Fruit fly (Drosophila melanogaster) whole organism, embryonic: ENCODE data around the gene CG9107.

Experiments
- Blimp-1 ChIP-seq: fragments of 200-800 bp; sonication (Bioruptor generic); optimal IDR thresholded peaks from 3 replicates; lab custom pipeline; 2018; ENCODE audit warnings: missing biosample characterization, missing genetic modification characterization, mild to moderate bottlenecking, moderate library complexity, missing genetic modification reagents
- CG10267 ChIP-seq: fragments of 200-800 bp; sonication (Bioruptor generic); optimal IDR thresholded peaks from 2 replicates; lab custom pipeline; 2018; ENCODE audit warnings: missing biosample characterization, mild to moderate bottlenecking, missing genetic modification characterization, moderate library complexity
- CG12155 ChIP-seq: fragments of 200-800 bp; sonication (Bioruptor generic); optimal IDR thresholded peaks from 3 replicates; lab custom pipeline; 2016; ENCODE audit warnings: missing biosample characterization, missing genetic modification characterization
- CG12236 ChIP-seq: fragments of 200-800 bp; sonication (Bioruptor generic); optimal IDR thresholded peaks from 2 replicates; lab custom pipeline; 2016; ENCODE audit warnings: missing biosample characterization, missing genetic modification characterization
- CG12744 ChIP-seq: fragments of 200-800 bp; sonication (Bioruptor generic); optimal IDR thresholded peaks from 2 replicates; lab custom pipeline; 2016; ENCODE audit warnings: missing biosample characterization, missing genetic modification characterization
- CG13424 ChIP-seq: fragments of 200-800 bp; sonication (Bioruptor generic); optimal IDR thresholded peaks from 2 replicates; lab custom pipeline; 2019; ENCODE audit warnings: missing biosample characterization, mild to moderate bottlenecking, missing genetic modification characterization, moderate library complexity
- CG15514 ChIP-seq: fragments of 200-800 bp; sonication (Bioruptor generic); optimal IDR thresholded peaks from 3 replicates; lab custom pipeline; 2017; ENCODE audit warnings: missing biosample characterization, missing genetic modification characterization, mild to moderate bottlenecking, moderate library complexity, missing genetic modification reagents
- CG17829 ChIP-seq: fragments of 200-800 bp; optimal IDR thresholded peaks from 2 replicates; lab custom pipeline; 2019; ENCODE audit warnings: missing biosample characterization, mild to moderate bottlenecking, missing genetic modification characterization, moderate library complexity
- CG18599 ChIP-seq: fragments of 200-800 bp; sonication (Bioruptor generic); optimal IDR thresholded peaks from 3 replicates; lab custom pipeline; 2017; ENCODE audit warnings: missing biosample characterization, missing genetic modification characterization, mild to moderate bottlenecking, moderate library complexity, missing genetic modification reagents
- CG2202 ChIP-seq: fragments of 200-800 bp; sonication (Bioruptor generic); optimal IDR thresholded peaks from 2 replicates; lab custom pipeline; 2018; ENCODE audit warnings: missing biosample characterization, mild to moderate bottlenecking, missing genetic modification characterization
- CG2889 ChIP-seq: fragments of 200-800 bp; sonication (Bioruptor generic); IDR thresholded peaks from 3 replicates; pipeline ENCODE4 v1.3.6; 2022; ENCODE audit warnings: missing biosample characterization, missing genetic modification characterization
- CG30403 ChIP-seq: fragments of 200-800 bp; sonication (Bioruptor generic); optimal IDR thresholded peaks from 3 replicates; lab custom pipeline; 2016; ENCODE audit warnings: missing biosample characterization, missing genetic modification characterization
- CG34376 ChIP-seq: fragments of 200-800 bp; sonication (Bioruptor generic); optimal IDR thresholded peaks from 2 replicates; lab custom pipeline; 2018; ENCODE audit warnings: missing biosample characterization, mild to moderate bottlenecking, missing genetic modification characterization
- CG42726 ChIP-seq: fragments of 200-800 bp; sonication (Bioruptor generic); IDR thresholded peaks from 2 replicates; pipeline ENCODE4 v1.3.6; 2022; ENCODE audit warnings: missing biosample characterization, missing genetic modification characterization; ENCODE audit not compliant: partially characterized antibody
- CG4820 ChIP-seq: fragments of 200-800 bp; sonication (Bioruptor generic); optimal IDR thresholded peaks from 3 replicates; lab custom pipeline; 2016; ENCODE audit warnings: missing biosample characterization, missing genetic modification characterization
- CG5245 ChIP-seq: fragments of 200-800 bp; sonication (Bioruptor generic); optimal IDR thresholded peaks from 3 replicates; lab custom pipeline; 2016; ENCODE audit warnings: missing biosample characterization, missing genetic modification characterization
- CG9727 ChIP-seq: fragments of 200-800 bp; sonication (Bioruptor generic); optimal IDR thresholded peaks from 3 replicates; lab custom pipeline; 2017; ENCODE audit warnings: missing biosample characterization, mild to moderate bottlenecking, missing genetic modification characterization
- Dad ChIP-seq: fragments of 200-800 bp; sonication (Bioruptor generic); optimal IDR thresholded peaks from 3 replicates; lab custom pipeline; 2016; ENCODE audit warnings: missing biosample characterization, missing genetic modification characterization
- Dll ChIP-seq: fragments of 200-800 bp; sonication (Bioruptor generic); IDR thresholded peaks from 4 replicates; pipeline ENCODE4 v1.3.6; 2022; ENCODE audit warnings: missing biosample characterization, missing genetic modification characterization; ENCODE audit not compliant: partially characterized antibody
- Elba2 ChIP-seq: fragments of 200-800 bp; sonication (Bioruptor generic); optimal IDR thresholded peaks from 3 replicates; lab custom pipeline; 2016; ENCODE audit warnings: missing biosample characterization, missing genetic modification characterization
- HHEX ChIP-seq: fragments of 200-800 bp; sonication (Bioruptor generic); optimal IDR thresholded peaks from 3 replicates; lab custom pipeline; 2017; ENCODE audit warnings: missing biosample characterization, mild to moderate bottlenecking, missing genetic modification characterization, missing genetic modification reagents
- NC2β ChIP-seq: fragments of 200-800 bp; sonication (Bioruptor generic); optimal IDR thresholded peaks from 2 replicates; lab custom pipeline; 2016; ENCODE audit warnings: missing biosample characterization, missing genetic modification characterization
- Spps ChIP-seq: fragments of 200-800 bp; sonication (Bioruptor generic); optimal IDR thresholded peaks from 2 replicates; lab custom pipeline; 2018; ENCODE audit warnings: missing biosample characterization, mild to moderate bottlenecking, missing genetic modification characterization
- Xbp1 ChIP-seq: fragments of 200-800 bp; sonication (Bioruptor generic); optimal IDR thresholded peaks from 3 replicates; lab custom pipeline; 2016; ENCODE audit warnings: missing biosample characterization, mild to moderate bottlenecking, missing genetic modification characterization
- ac ChIP-seq: fragments of 200-800 bp; sonication (Bioruptor generic); optimal IDR thresholded peaks from 3 replicates; lab custom pipeline; 2017; ENCODE audit warnings: missing biosample characterization, mild to moderate bottlenecking, missing genetic modification characterization
- al ChIP-seq: fragments of 200-800 bp; sonication (Bioruptor generic); IDR thresholded peaks from 2 replicates; pipeline ENCODE4 v1.3.6; 2022; ENCODE audit warnings: missing biosample characterization, missing genetic modification characterization
- bowl ChIP-seq: fragments of 200-800 bp; sonication (Bioruptor generic); IDR thresholded peaks from 2 replicates; pipeline ENCODE4 v1.3.6; 2022; ENCODE audit warnings: missing biosample characterization, missing genetic modification characterization
- crp ChIP-seq, 2 experiments: fragments of 200-800 bp; sonication (Bioruptor generic); optimal IDR thresholded peaks; 2 replicates in 1 of 2; 3 replicates in 1 of 2; lab custom pipeline; 2017; ENCODE audit warnings: missing biosample characterization in 2 of 2, missing genetic modification characterization in 2 of 2, mild to moderate bottlenecking in 1 of 2, moderate library complexity in 1 of 2
- ewg ChIP-seq: fragments of 200-800 bp; sonication (Bioruptor generic); optimal IDR thresholded peaks from 3 replicates; lab custom pipeline; 2017; ENCODE audit warnings: mild to moderate bottlenecking, missing biosample characterization, missing genetic modification reagents, missing genetic modification characterization
- fd3F ChIP-seq: fragments of 200-800 bp; sonication (Bioruptor generic); optimal IDR thresholded peaks from 2 replicates; lab custom pipeline; 2018; ENCODE audit warnings: missing biosample characterization, mild to moderate bottlenecking, missing genetic modification characterization, moderate library complexity
- gro ChIP-seq: fragments of 200-800 bp; sonication (Bioruptor generic); optimal IDR thresholded peaks from 2 replicates; lab custom pipeline; 2016; ENCODE audit warnings: missing biosample characterization, missing genetic modification characterization
- kay ChIP-seq: fragments of 200-800 bp; sonication (Bioruptor generic); optimal IDR thresholded peaks from 2 replicates; lab custom pipeline; 2016; ENCODE audit warnings: missing biosample characterization, missing genetic modification characterization
- lbe ChIP-seq: fragments of 200-800 bp; sonication (Bioruptor generic); optimal IDR thresholded peaks from 2 replicates; lab custom pipeline; 2016; ENCODE audit warnings: missing biosample characterization, mild to moderate bottlenecking, missing genetic modification characterization
- maf-S ChIP-seq: fragments of 200-800 bp; sonication (Bioruptor generic); optimal IDR thresholded peaks from 2 replicates; lab custom pipeline; 2016; ENCODE audit warnings: missing biosample characterization, missing genetic modification characterization
- nmo ChIP-seq: fragments of 200-800 bp; sonication (Bioruptor generic); optimal IDR thresholded peaks from 2 replicates; lab custom pipeline; 2018; ENCODE audit warnings: missing biosample characterization, mild to moderate bottlenecking, missing genetic modification characterization, moderate library complexity
- oc ChIP-seq: fragments of 200-800 bp; sonication (Bioruptor generic); optimal IDR thresholded peaks from 2 replicates; lab custom pipeline; 2018; ENCODE audit warnings: missing biosample characterization, mild to moderate bottlenecking, missing genetic modification characterization, moderate library complexity
- pho ChIP-seq: fragments of 200-800 bp; sonication (Bioruptor generic); optimal IDR thresholded peaks from 2 replicates; lab custom pipeline; 2016; ENCODE audit warnings: missing biosample characterization, missing genetic modification characterization
- prd ChIP-seq, 3 experiments: fragments of >200 bp in 2 of 3; fragments of 200-800 bp in 1 of 3; sonication (Bioruptor generic) in 1 of 3; optimal IDR thresholded peaks in 2 of 3; IDR thresholded peaks in 1 of 3; 2 replicates in 2 of 3; 3 replicates in 1 of 3; pipeline versions ENCODE4 v1.3.6 to Lab custom; 2017 to 2022; ENCODE audit warnings: missing biosample characterization in 1 of 3, missing genetic modification characterization in 1 of 3
- psq ChIP-seq: fragments of 200-800 bp; sonication (Bioruptor generic); optimal IDR thresholded peaks from 2 replicates; lab custom pipeline; 2017; ENCODE audit warnings: missing biosample characterization, missing genetic modification characterization
- sob ChIP-seq: fragments of 200-800 bp; sonication (Bioruptor generic); IDR thresholded peaks from 2 replicates; pipeline ENCODE4 v1.3.6; 2022; ENCODE audit warnings: missing biosample characterization, missing genetic modification characterization
- twi ChIP-seq: fragments of 200-800 bp; optimal IDR thresholded peaks from 2 replicates; lab custom pipeline; 2019; ENCODE audit warnings: missing biosample characterization, mild to moderate bottlenecking, missing genetic modification characterization, moderate library complexity
- tx ChIP-seq: fragments of 200-800 bp; sonication (Bioruptor generic); optimal IDR thresholded peaks from 2 replicates; lab custom pipeline; 2016; ENCODE audit warnings: missing biosample characterization, missing genetic modification characterization
- vvl ChIP-seq: fragments of 200-800 bp; sonication (Bioruptor generic); IDR thresholded peaks from 2 replicates; pipeline ENCODE4 v1.3.6; 2022; ENCODE audit warnings: missing biosample characterization, missing genetic modification characterization
- zfh1 ChIP-seq: fragments of 200-800 bp; sonication (Bioruptor generic); IDR thresholded peaks from 3 replicates; pipeline ENCODE4 v1.3.6; 2022; ENCODE audit warnings: missing biosample characterization, missing genetic modification characterization
- zfh2 ChIP-seq: fragments of 200-800 bp; sonication (Bioruptor generic); optimal IDR thresholded peaks from 2 replicates; lab custom pipeline; 2016; ENCODE audit warnings: missing biosample characterization, missing genetic modification characterization

CG9107 gene

DNA sequence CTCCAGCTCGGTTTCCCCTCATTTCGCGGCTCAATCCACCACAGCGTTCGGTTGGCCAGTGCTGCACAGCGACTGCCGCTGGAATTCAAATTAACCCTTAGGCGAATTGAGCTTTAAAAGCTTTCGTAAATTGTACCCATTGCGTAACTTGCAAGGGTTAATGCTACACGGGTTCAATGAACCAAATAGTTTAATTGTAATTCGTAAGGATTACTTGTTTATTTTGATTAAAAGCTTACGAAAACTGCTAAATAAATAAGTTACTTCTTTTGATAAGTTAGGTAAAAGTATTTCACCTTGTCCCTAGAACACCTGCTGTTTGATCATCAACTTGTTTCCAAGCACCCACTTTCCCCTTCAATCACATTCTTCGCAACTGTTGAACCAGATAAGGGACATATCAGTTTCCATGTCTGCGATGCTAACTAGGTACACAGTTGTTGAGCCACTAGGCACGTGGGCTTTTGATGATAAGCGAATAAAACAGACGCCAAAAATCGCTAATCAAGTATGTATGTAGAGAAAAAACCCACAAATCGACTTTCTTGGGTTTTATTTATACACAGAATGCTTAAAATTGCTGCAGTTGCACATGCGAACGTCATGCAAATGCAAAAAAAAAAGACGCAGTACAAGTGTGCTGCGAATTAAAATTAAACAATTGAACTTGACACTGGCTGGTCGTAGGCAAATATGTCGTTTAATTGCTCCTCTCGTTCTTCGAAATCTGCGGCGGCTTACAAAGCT is 21.8 kb upstream of the CG9107 start, which contains the start of gene Pfas (continued):
- TF ChIP-seq CG15514 (GFP tag; lab: Kevin White, UChicago) = peak; percentile 76
- no peak for TF ChIP-seq nmo (GFP tag; lab: Kevin White, UChicago)
- TF ChIP-seq bowl (GFP tag; lab: Robert Waterston, UW) = no peak
- TF ChIP-seq HHEX (GFP tag; lab: Kevin White, UChicago) = peak; percentile 27
- no peak for TF ChIP-seq Spps
- no peak for TF ChIP-seq ac
- peak; percentile 12 for TF ChIP-seq NC2β (GFP tag; lab: Kevin White, UChicago)
- TF ChIP-seq CG34376 (GFP tag; lab: Kevin White, UChicago) = peak; percentile 83
- TF ChIP-seq oc (tag; lab: Kevin White, UChicago) = peak; percentile 15
- peak; percentile 84 for TF ChIP-seq gro (GFP tag; lab: Kevin White, UChicago)
- TF ChIP-seq al = 0 out of 2 replicates have a peak, but pooled peaks have one; percentile 31
- TF ChIP-seq psq (GFP tag; lab: Kevin White, UChicago) = no peak
- TF ChIP-seq Blimp-1 (GFP tag; lab: Kevin White, UChicago) = peak; percentile 62
- peak; percentile 39 for TF ChIP-seq CG13424 (tag; lab: Kevin White, UChicago)
- no peak for TF ChIP-seq Dll (GFP tag; lab: Robert Waterston, UW)
- TF ChIP-seq CG30403 (GFP tag; lab: Kevin White, UChicago) = peak; percentile 66
- TF ChIP-seq fd3F = no peak
- peak; percentile 26; the same call in 1 of the 3 replicates for TF ChIP-seq zfh1 (GFP tag; lab: Robert Waterston, UW)

DNA sequence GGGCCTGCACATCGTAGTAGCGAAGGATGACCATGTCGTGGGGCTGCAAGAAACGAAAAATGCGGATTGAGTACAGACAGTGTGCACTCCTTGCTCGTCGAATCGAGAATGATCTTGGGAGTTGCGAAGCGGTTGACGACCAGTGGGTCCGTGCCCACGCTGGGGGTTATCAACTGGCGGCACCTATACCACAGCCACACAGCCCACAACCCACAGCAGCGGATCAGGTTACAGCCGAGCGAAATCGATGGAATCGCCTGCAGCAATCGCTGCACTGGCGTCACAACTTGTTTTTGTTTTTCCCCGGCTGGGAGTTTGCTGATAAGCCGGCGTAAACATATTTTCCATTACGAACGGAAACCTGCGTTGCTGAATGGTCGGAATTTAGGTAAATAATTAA is 21.1 kb upstream of the CG9107 start:
- 0 out of 2 replicates have a peak, but pooled peaks have one; percentile 20 for TF ChIP-seq CG42726 (GFP tag; lab: Robert Waterston, UW)
- no peak for TF ChIP-seq twi (tag; lab: Kevin White, UChicago)
- no peak for TF ChIP-seq CG18599 (GFP tag; lab: Kevin White, UChicago)

DNA sequence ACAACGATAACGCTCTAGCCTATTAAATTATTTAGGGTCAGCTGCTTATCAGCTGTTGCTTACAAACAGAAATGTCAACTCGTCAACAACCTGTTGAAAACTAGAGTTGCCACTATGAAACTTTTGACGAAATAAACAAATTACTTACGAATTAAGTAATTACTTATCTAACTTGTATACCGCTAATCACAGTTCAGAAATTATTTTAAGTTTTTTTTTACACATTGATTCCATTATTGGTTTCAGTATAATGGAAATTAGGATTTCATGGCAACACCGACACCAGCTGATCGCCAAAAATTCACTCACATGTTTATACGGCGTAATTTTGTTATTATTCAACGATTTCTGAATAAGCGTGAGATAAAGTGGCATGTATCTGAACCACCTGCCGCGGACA is 13.5 kb upstream of the CG9107 start, which contains the start of the genes CG9117 and CG31643:
TSS of gene CG9117 (minus strand) at position 73 of the 400 bp plus-strand sequence.
TSS of gene CG31643 (plus strand) at position 288 of the 400 bp plus-strand sequence.
- TF ChIP-seq CG17829 (tag; lab: Kevin White, UChicago) (peak; percentile 20), zfh2 (GFP tag; lab: Kevin White, UChicago) (peak; percentile 68), CG12155 (GFP tag; lab: Kevin White, UChicago) (peak; percentile 71), CG12744 (GFP tag; lab: Kevin White, UChicago) (peak; percentile 53), Elba2 (GFP tag; lab: Kevin White, UChicago) (peak; percentile 10), maf-S (GFP tag; lab: Kevin White, UChicago) (peak; percentile 35), oc (tag; lab: Kevin White, UChicago) (peak; percentile 41), CG2202 (tag; lab: Kevin White, UChicago) (no peak), CG5245 (peak; percentile 13), Xbp1 (GFP tag; lab: Kevin White, UChicago) (peak; percentile 68), kay (GFP tag; lab: Kevin White, UChicago) (peak; percentile 33), CG2889 (GFP tag; lab: Robert Waterston, UW) (no peak), ewg (peak; percentile 28), CG13424 (tag; lab: Kevin White, UChicago) (peak; percentile 69), CG4820 (GFP tag; lab: Kevin White, UChicago) (peak; percentile 49), crp (GFP tag; optimal IDR thresholded peaks at IDR 0.05; lab: Kevin White, UChicago) (peak; percentile 98 to 100), pho (GFP tag; lab: Kevin White, UChicago) (peak; percentile 47), vvl (peak; percentile 31; the same call in 1 of the 2 replicates), CG9727 (GFP tag; lab: Kevin White, UChicago) (peak; percentile 51), sob (GFP tag; lab: Robert Waterston, UW) (peak; percentile 58; the same call in 1 of the 2 replicates), Dad (GFP tag; lab: Kevin White, UChicago) (no peak), tx (GFP tag; lab: Kevin White, UChicago) (peak; percentile 58), lbe (GFP tag; lab: Kevin White, UChicago) (peak; percentile 55), al (0 out of 2 replicates have a peak, but pooled peaks have one; percentile 4), CG10267 (tag; lab: Kevin White, UChicago) (peak; percentile 57), prd (optimal IDR thresholded peaks at IDR 0.05; lab: Kevin White, UChicago) (no peak), prd (GFP tag; IDR thresholded peaks at IDR 0.05; lab: Robert Waterston, UW) (peak; percentile 54; the same call in 1 of the 3 replicates), CG12236 (GFP tag; lab: Kevin White, UChicago) (peak; percentile 37)
